Fruit fly (Drosophila melanogaster) whole organism, wandering third instar larva: Measurements from ENCODE around the gene Dip-C.

ENCODE experiments used
- Abd-B ChIP-seq: fragments of >200 bp; optimal IDR thresholded peaks from 2 replicates; lab custom pipeline; 2017; ENCODE audit warnings: missing biosample characterization, missing genetic modification characterization
- CG32264 ChIP-seq: fragments of 200-800 bp; sonication (Bioruptor generic); optimal IDR thresholded peaks from 2 replicates; lab custom pipeline; 2016; ENCODE audit warnings: missing biosample characterization, missing genetic modification characterization
- HLH106 ChIP-seq: fragments of 200-800 bp; optimal IDR thresholded peaks from 3 replicates; lab custom pipeline; 2019; ENCODE audit warnings: missing biosample characterization, mild to moderate bottlenecking, missing genetic modification characterization, moderate library complexity
- Jra ChIP-seq: sonication (Bioruptor generic); optimal IDR thresholded peaks from 2 replicates; lab custom pipeline; 2016; ENCODE audit warnings: missing biosample characterization, missing genetic modification characterization
- OdsH ChIP-seq: fragments of 200-800 bp; sonication (Bioruptor generic); optimal IDR thresholded peaks from 2 replicates; lab custom pipeline; 2016; ENCODE audit warnings: missing biosample characterization, mild to moderate bottlenecking, missing genetic modification characterization
- Sp1 ChIP-seq: fragments of 200-800 bp; sonication (Bioruptor generic); optimal IDR thresholded peaks from 3 replicates; lab custom pipeline; 2019; ENCODE audit warnings: missing biosample characterization, mild to moderate bottlenecking, missing genetic modification characterization, moderate library complexity
- Vsx2 ChIP-seq: fragments of 200-300, 225-300 bp; sonication (Bioruptor generic); optimal IDR thresholded peaks from 2 replicates; lab custom pipeline; 2018; ENCODE audit warnings: missing biosample characterization, missing genetic modification characterization; ENCODE audit not compliant: partially characterized antibody
- br ChIP-seq: fragments of 200-800 bp; sonication (Bioruptor generic); optimal IDR thresholded peaks from 2 replicates; lab custom pipeline; 2016; ENCODE audit warnings: missing biosample characterization, missing genetic modification characterization
- dl ChIP-seq, 2 experiments: fragments of 175-275, 200-275 bp in 1 of 2; fragments of 200-275 bp in 1 of 2; sonication (Bioruptor generic); optimal IDR thresholded peaks; lab custom pipeline; 2018; ENCODE audit warnings: mild to moderate bottlenecking in 2 of 2, missing biosample characterization in 2 of 2, missing genetic modification characterization in 2 of 2, moderate library complexity in 2 of 2; ENCODE audit not compliant: partially characterized antibody in 2 of 2, insufficient read depth in 1 of 2
- dmrt93B ChIP-seq: fragments of 200-800 bp; sonication (Bioruptor generic); optimal IDR thresholded peaks from 2 replicates; lab custom pipeline; 2018; ENCODE audit warnings: missing biosample characterization, mild to moderate bottlenecking, missing genetic modification characterization
- lola ChIP-seq: fragments of >200 bp; optimal IDR thresholded peaks from 2 replicates; lab custom pipeline; 2017; ENCODE audit warnings: missing biosample characterization, missing genetic modification characterization
- psq ChIP-seq: fragments of 200-800 bp; sonication (Bioruptor generic); optimal IDR thresholded peaks from 3 replicates; lab custom pipeline; 2017; ENCODE audit warnings: missing biosample characterization, mild to moderate bottlenecking, missing genetic modification characterization, moderate library complexity

dm6 chr3R:12443769-12444168 lies 30.2 kb upstream of the Dip-C start:
- TF ChIP-seq lola (peak; percentile 58), Abd-B (GFP tag; lab: Kevin White, UChicago) (no peak), br (GFP tag; lab: Kevin White, UChicago) (no peak), Sp1 (no peak), Vsx2 (GFP tag; lab: Kevin White, UChicago) (no peak), dmrt93B (GFP tag; lab: Kevin White, UChicago) (no peak), CG32264 (GFP tag; lab: Kevin White, UChicago) (no peak), HLH106 (tag; lab: Kevin White, UChicago) (no peak), psq (GFP tag; lab: Kevin White, UChicago) (no peak), dl (GFP tag; optimal IDR thresholded peaks at IDR 0.05; lab: Kevin White, UChicago; ENCODE audit: insufficient read depth in 1 of 2, partially characterized antibody in 2 of 2) (no peak), OdsH (no peak), Jra (no peak)
